Worm (Caenorhabditis elegans): ENCODE data around the gene ugt-55.
A peak's percentile ranks its signal among the peaks of the same experiment; 100 is the strongest.

Gene ugt-55

DNA sequence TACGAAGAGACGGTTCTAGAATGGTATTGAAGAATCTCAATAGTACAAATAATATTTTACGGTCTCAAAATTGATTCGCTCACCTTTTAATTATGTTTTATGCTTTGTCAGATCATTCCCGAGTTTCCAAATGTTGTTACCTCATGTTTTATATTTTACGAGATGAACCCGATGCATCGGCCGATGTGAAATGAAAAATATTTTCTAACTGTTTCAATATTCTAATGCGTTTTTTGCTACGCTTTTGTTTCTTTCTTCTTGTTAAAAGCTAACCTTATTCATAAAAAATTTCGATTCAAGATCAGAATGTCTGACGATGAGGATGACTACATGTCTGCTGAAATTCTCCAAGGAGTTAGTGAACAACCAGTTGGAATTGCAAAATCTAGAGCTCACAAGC is 5.5 kb upstream of the ugt-55 start, which contains the start of gene T04H1.5:
Gene T04H1.5, plus strand, starts transcription at position 301 of the 400 bp plus-strand sequence.
- TF ChIP-seq saeg-2 (GFP tag; IDR thresholded peaks at IDR 0.05) (no peak), madf-9 (GFP tag; conservative IDR thresholded peaks at IDR 0.05) (no peak)

DNA sequence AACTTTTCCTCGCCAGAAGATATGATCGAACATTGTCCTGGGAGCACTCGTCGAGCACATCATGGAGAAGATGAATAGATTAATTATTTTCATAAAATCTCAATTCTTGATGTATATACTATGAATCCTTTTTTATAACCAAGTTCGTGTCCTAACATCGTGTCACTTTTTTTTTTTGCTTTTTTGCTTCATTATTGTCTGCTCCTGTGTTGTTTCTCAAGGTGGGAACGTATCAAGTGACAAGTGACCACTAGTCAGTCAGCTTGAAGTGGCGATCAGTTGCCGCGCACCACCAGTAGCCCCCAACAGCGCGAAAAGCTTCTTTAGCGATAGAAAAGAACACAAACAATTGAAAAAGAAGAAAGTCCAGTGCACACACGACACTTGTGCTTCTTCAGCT is 4.2 kb upstream of the ugt-55 start, which contains the start of gene lrx-1:
Gene lrx-1, plus strand, starts transcription at position 301 of the 400 bp plus-strand sequence.
- TF ChIP-seq aly-2 (tag; optimal IDR thresholded peaks at IDR 0.05): no peak
- no peak for TF ChIP-seq sdz-12 (GFP tag; optimal IDR thresholded peaks at IDR 0.05)
- TF ChIP-seq nhr-25 (tag; optimal IDR thresholded peaks at IDR 0.05; ENCODE audit: borderline replicate concordance, insufficient read depth): no peak
- TF ChIP-seq zfp-2 (tag; optimal IDR thresholded peaks at IDR 0.05): no peak
- TF ChIP-seq ama-1 (optimal IDR thresholded peaks at IDR 0.05): no peak
- no peak for TF ChIP-seq unc-62 (GFP tag; optimal IDR thresholded peaks at IDR 0.05 in 1 of 2)
- TF ChIP-seq unc-62 (tag; optimal IDR thresholded peaks at IDR 0.05): no peak
- no peak for TF ChIP-seq F37D6.2 (tag; optimal IDR thresholded peaks at IDR 0.05)
- no peak for TF ChIP-seq aha-1 (tag)
- TF ChIP-seq Y5F2A.4 (GFP tag; optimal IDR thresholded peaks at IDR 0.05): no peak
- TF ChIP-seq fkh-10 (GFP tag; optimal IDR thresholded peaks at IDR 0.05): no peak
- no peak for TF ChIP-seq ceh-44 (GFP tag; IDR thresholded peaks at IDR 0.05)
- no peak for TF ChIP-seq T20F7.1 (GFP tag; optimal IDR thresholded peaks at IDR 0.05)
- no peak for TF ChIP-seq nhr-48 (tag; optimal IDR thresholded peaks at IDR 0.05)
- no peak for TF ChIP-seq pqm-1 (tag; optimal IDR thresholded peaks at IDR 0.05)
- no peak for TF ChIP-seq ztf-7 (tag; optimal IDR thresholded peaks at IDR 0.05)

DNA sequence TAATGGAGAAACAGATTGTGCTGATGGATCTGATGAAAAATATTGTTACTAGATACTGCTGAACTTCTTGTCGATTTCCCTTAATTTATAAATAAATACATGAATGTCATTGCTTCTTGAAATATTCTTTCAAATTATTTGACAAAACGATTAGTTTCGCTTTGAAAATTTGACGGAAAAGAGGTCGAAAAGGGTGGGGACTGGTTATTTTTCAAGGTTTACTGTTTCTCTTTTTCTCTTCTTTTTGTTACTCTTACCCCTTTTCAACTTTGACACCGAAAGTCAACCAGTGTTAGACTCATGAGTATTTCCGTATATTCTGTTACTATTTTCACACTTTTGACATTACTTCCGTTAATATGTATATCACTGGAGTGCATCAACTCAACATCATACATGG is 1.2 kb upstream of the ugt-55 start, which contains the start of gene T04H1.12:
Gene T04H1.12, plus strand, starts transcription at position 301 of the 400 bp plus-strand sequence.
- TF ChIP-seq nhr-111 (GFP tag; optimal IDR thresholded peaks at IDR 0.05) (no peak), unc-62 (GFP tag; optimal IDR thresholded peaks at IDR 0.05 in 1 of 2) (peak in 1 of 2 experiments; percentile 23), unc-62 (tag; optimal IDR thresholded peaks at IDR 0.05) (no peak)

DNA sequence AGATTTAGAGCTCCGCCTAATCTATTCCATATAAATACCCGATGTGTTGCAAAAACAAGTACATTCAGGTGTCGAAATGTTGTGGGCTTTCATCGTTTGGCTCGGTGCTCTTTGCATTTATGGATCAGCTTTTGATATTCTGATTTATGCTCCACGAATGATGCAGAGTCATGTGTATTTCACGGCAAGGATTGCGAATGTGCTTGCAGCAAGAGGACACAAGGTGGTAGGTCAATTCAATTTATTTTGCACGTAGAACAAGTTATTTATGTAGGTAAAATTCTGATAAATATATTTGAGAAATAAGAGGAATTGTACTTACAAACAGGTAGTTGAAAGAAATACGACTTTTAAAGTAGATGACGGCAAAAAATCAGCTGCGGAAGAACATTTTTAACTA is 2.4 kb downstream of the ugt-55 start, which contains the start of gene ugt-56:
Gene ugt-56, plus strand, starts transcription at position 61 of the 400 bp plus-strand sequence.
- TF ChIP-seq aha-1 (tag): peak; percentile 97
- TF ChIP-seq nhr-111 (GFP tag; optimal IDR thresholded peaks at IDR 0.05): no peak

DNA sequence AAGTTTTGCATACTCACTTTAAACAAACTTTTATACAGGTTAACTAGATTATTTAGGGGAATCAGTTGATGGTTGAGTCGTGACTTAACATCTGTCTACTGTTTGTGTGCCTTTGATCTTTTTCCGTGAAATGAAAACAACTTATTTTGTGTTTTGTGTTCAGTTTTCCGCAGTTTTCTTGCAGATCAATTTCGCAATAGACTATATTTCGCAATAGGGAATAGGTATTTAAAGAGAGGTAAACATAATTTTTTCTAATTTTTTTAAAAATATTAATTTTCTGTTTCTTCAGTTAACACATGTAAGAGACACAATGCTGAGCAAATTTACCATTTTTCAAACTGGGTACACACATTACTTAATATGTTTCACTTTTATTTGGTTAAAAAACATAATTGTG is 4.9 kb downstream of the ugt-55 start, which contains the start of gene tbb-6:
Gene tbb-6, plus strand, starts transcription at position 155 of the 400 bp plus-strand sequence.
- no peak for TF ChIP-seq fos-1 (tag; optimal IDR thresholded peaks at IDR 0.05)
- no peak for TF ChIP-seq ceh-32 (tag; optimal IDR thresholded peaks at IDR 0.05; ENCODE audit: poor library complexity)
- TF ChIP-seq ZK546.5 (tag; optimal IDR thresholded peaks at IDR 0.05): no peak
- no peak for TF ChIP-seq T26A8.4 (GFP tag; IDR thresholded peaks at IDR 0.05)
- no peak for TF ChIP-seq spr-1 (tag; optimal IDR thresholded peaks at IDR 0.05)
- no peak for TF ChIP-seq pqm-1 (tag; optimal IDR thresholded peaks at IDR 0.05)
- no peak for TF ChIP-seq nhr-11 (tag; optimal IDR thresholded peaks at IDR 0.05)
- TF ChIP-seq daf-16 (GFP tag; optimal IDR thresholded peaks at IDR 0.05): no peak
- TF ChIP-seq daf-16 (tag; optimal IDR thresholded peaks at IDR 0.05): no peak
- no peak for TF ChIP-seq duxl-1 (tag; optimal IDR thresholded peaks at IDR 0.05; ENCODE audit: poor library complexity)
- TF ChIP-seq ztf-7 (tag; optimal IDR thresholded peaks at IDR 0.05): no peak
- no peak for TF ChIP-seq Y48G9A.11 (GFP tag; IDR thresholded peaks at IDR 0.05)
- no peak for TF ChIP-seq egl-43 (GFP tag; IDR thresholded peaks at IDR 0.05)
- no peak for TF ChIP-seq unc-39 (tag; optimal IDR thresholded peaks at IDR 0.05)
- no peak for TF ChIP-seq lin-38 (GFP tag; IDR thresholded peaks at IDR 0.05)
- TF ChIP-seq spr-3 (GFP tag; optimal IDR thresholded peaks at IDR 0.05): no peak
- TF ChIP-seq jun-1 (tag; optimal IDR thresholded peaks at IDR 0.05): no peak
- TF ChIP-seq ztf-11 (tag; optimal IDR thresholded peaks at IDR 0.05): no peak
- no peak for TF ChIP-seq F49E8.2 (tag; optimal IDR thresholded peaks at IDR 0.05; ENCODE audit: borderline replicate concordance)
- TF ChIP-seq daf-12 (tag; optimal IDR thresholded peaks at IDR 0.05): no peak
- no peak for TF ChIP-seq egl-27 (tag; optimal IDR thresholded peaks at IDR 0.05)

Measured in whole organism, L4 larva.